Fruit fly (Drosophila melanogaster): ENCODE results near the gene U2af38.

Gene U2af38

dm6 chr2L:247432-247831 lies 47.0 kb downstream of the U2af38 start:
- TF ChIP-seq Dfd (GFP tag; optimal IDR thresholded peaks at IDR 0.05) (no peak), Rel (GFP tag; optimal IDR thresholded peaks at IDR 0.05) (no peak), Rel (tag; optimal IDR thresholded peaks at IDR 0.05) (no peak), rgr (GFP tag; optimal IDR thresholded peaks at IDR 0.05) (no peak), psq (GFP tag; optimal IDR thresholded peaks at IDR 0.05) (no peak), fru (GFP tag; optimal IDR thresholded peaks at IDR 0.05) (no peak), HLH106 (tag; optimal IDR thresholded peaks at IDR 0.05) (no peak), jim (GFP tag; optimal IDR thresholded peaks at IDR 0.05) (peak; percentile 53), CG32264 (GFP tag; optimal IDR thresholded peaks at IDR 0.05) (no peak), Sp1 (GFP tag; optimal IDR thresholded peaks at IDR 0.05) (no peak), dl (GFP tag; optimal IDR thresholded peaks at IDR 0.05; ENCODE audit: insufficient read depth in 1 of 2, partially characterized antibody in 2 of 2) (peak in 1 of 2 experiments; percentile 54), dsf (GFP tag; optimal IDR thresholded peaks at IDR 0.05; ENCODE audit: borderline replicate concordance) (no peak), N (GFP tag; optimal IDR thresholded peaks at IDR 0.05) (no peak), Jra (GFP tag; optimal IDR thresholded peaks at IDR 0.05) (no peak), Dif (GFP tag; optimal IDR thresholded peaks at IDR 0.05; ENCODE audit: partially characterized antibody) (peak; percentile 61)

dm6 chr2L:246656-247340 lies 47.7 kb downstream of the U2af38 start:
- TF ChIP-seq CrebA (GFP tag; optimal IDR thresholded peaks at IDR 0.05; ENCODE audit: borderline replicate concordance) (no peak), Hr78 (GFP tag; optimal IDR thresholded peaks at IDR 0.05) (no peak), CG9705 (GFP tag; optimal IDR thresholded peaks at IDR 0.05) (no peak), Vsx2 (GFP tag; optimal IDR thresholded peaks at IDR 0.05; ENCODE audit: partially characterized antibody) (no peak), Abd-B (GFP tag; optimal IDR thresholded peaks at IDR 0.05) (no peak), HLH106 (tag; optimal IDR thresholded peaks at IDR 0.05) (no peak), N (GFP tag; optimal IDR thresholded peaks at IDR 0.05) (no peak), fru (GFP tag; optimal IDR thresholded peaks at IDR 0.05) (no peak), lola (GFP tag; optimal IDR thresholded peaks at IDR 0.05) (no peak), Hnf4 (GFP tag; optimal IDR thresholded peaks at IDR 0.05) (no peak), Dfd (GFP tag; optimal IDR thresholded peaks at IDR 0.05) (no peak), psq (GFP tag; optimal IDR thresholded peaks at IDR 0.05) (peak; percentile 99), CG32264 (GFP tag; optimal IDR thresholded peaks at IDR 0.05) (peak; percentile 26), OdsH (GFP tag; optimal IDR thresholded peaks at IDR 0.05) (no peak), h (GFP tag; optimal IDR thresholded peaks at IDR 0.05) (peak; percentile 21), Myc (optimal IDR thresholded peaks at IDR 0.05) (no peak), dl (GFP tag; optimal IDR thresholded peaks at IDR 0.05; ENCODE audit: insufficient read depth in 1 of 2, partially characterized antibody in 2 of 2) (peak; percentile 68 to 92), dmrt93B (GFP tag; optimal IDR thresholded peaks at IDR 0.05) (no peak), pan (optimal IDR thresholded peaks at IDR 0.05) (no peak), woc (GFP tag; optimal IDR thresholded peaks at IDR 0.05) (no peak), rgr (GFP tag; optimal IDR thresholded peaks at IDR 0.05) (no peak), sv (GFP tag; optimal IDR thresholded peaks at IDR 0.05) (no peak), usp (GFP tag; optimal IDR thresholded peaks at IDR 0.05) (no peak), jim (GFP tag; optimal IDR thresholded peaks at IDR 0.05) (peak; percentile 61), Mio (GFP tag; optimal IDR thresholded peaks at IDR 0.05) (no peak), br (GFP tag; optimal IDR thresholded peaks at IDR 0.05) (no peak), Jra (GFP tag; optimal IDR thresholded peaks at IDR 0.05) (no peak), Rel (GFP tag; optimal IDR thresholded peaks at IDR 0.05) (no peak), Rel (tag; optimal IDR thresholded peaks at IDR 0.05) (no peak), Dif (GFP tag; optimal IDR thresholded peaks at IDR 0.05; ENCODE audit: partially characterized antibody) (peak; percentile 95), GATAd (GFP tag; optimal IDR thresholded peaks at IDR 0.05) (no peak), Hr83 (GFP tag; optimal IDR thresholded peaks at IDR 0.05; ENCODE audit: poor library complexity, severe bottlenecking) (peak; percentile 7), dsf (GFP tag; optimal IDR thresholded peaks at IDR 0.05; ENCODE audit: borderline replicate concordance) (no peak), sage (GFP tag; optimal IDR thresholded peaks at IDR 0.05) (peak; percentile 29), Sp1 (GFP tag; optimal IDR thresholded peaks at IDR 0.05) (peak; percentile 60), foxo (GFP tag; optimal IDR thresholded peaks at IDR 0.05) (peak in 1 of 2 experiments; percentile 51)

- no peak for TF ChIP-seq brk (GFP tag; optimal IDR thresholded peaks at IDR 0.05)
- TF ChIP-seq CG9705 (GFP tag; optimal IDR thresholded peaks at IDR 0.05): no peak
- TF ChIP-seq tai (GFP tag; optimal IDR thresholded peaks at IDR 0.05): no peak
- no peak for TF ChIP-seq ey (GFP tag; optimal IDR thresholded peaks at IDR 0.05)
- no peak for TF ChIP-seq GATAd (GFP tag; optimal IDR thresholded peaks at IDR 0.05)
- no peak for TF ChIP-seq pan (optimal IDR thresholded peaks at IDR 0.05)
- TF ChIP-seq h (GFP tag; optimal IDR thresholded peaks at IDR 0.05): no peak
- TF ChIP-seq Sp1 (GFP tag; optimal IDR thresholded peaks at IDR 0.05): no peak
- TF ChIP-seq dmrt93B (GFP tag; optimal IDR thresholded peaks at IDR 0.05): no peak
- TF ChIP-seq dl (GFP tag; optimal IDR thresholded peaks at IDR 0.05; ENCODE audit: insufficient read depth in 1 of 2, partially characterized antibody in 2 of 2): no peak
- TF ChIP-seq CrebA (GFP tag; optimal IDR thresholded peaks at IDR 0.05; ENCODE audit: borderline replicate concordance): no peak
- no peak for TF ChIP-seq Dfd (GFP tag; optimal IDR thresholded peaks at IDR 0.05)
- TF ChIP-seq Vsx2 (GFP tag; optimal IDR thresholded peaks at IDR 0.05; ENCODE audit: partially characterized antibody): no peak
- TF ChIP-seq lola (GFP tag; optimal IDR thresholded peaks at IDR 0.05): no peak
- no peak for TF ChIP-seq Hnf4 (GFP tag; optimal IDR thresholded peaks at IDR 0.05)
These were observed 49.9 kb downstream of the U2af38 start for dm6 chr2L:244559-244958.

Measured in whole organism, wandering third instar larva.